Worm (Caenorhabditis elegans) whole organism, L3 larva: Measurements from ENCODE around the gene T08D10.4.

Experiments
- R02D3.7 ChIP-seq: fragments of 150-350 bp; optimal IDR thresholded peaks from 2 replicates; lab custom pipeline; 2014; ENCODE audit warnings: missing biosample characterization, missing genetic modification characterization
- ama-1 ChIP-seq: fragments of 150-350 bp; optimal IDR thresholded peaks from 2 replicates; lab custom pipeline; 2018
- ceh-16 ChIP-seq: sonication (generic microtip); optimal IDR thresholded peaks from 2 replicates; lab custom pipeline; 2017; ENCODE audit warnings: missing biosample characterization, missing genetic modification characterization
- ceh-28 ChIP-seq: fragments of 150-350 bp; optimal IDR thresholded peaks from 2 replicates; lab custom pipeline; 2014; ENCODE audit warnings: missing biosample characterization, missing genetic modification reagents, missing genetic modification characterization
- ceh-9 ChIP-seq: sonication (generic microtip); optimal IDR thresholded peaks from 2 replicates; lab custom pipeline; 2018; ENCODE audit warnings: missing biosample characterization, missing genetic modification characterization
- daf-12 ChIP-seq: fragments of 150-350 bp; optimal IDR thresholded peaks from 2 replicates; lab custom pipeline; 2014; ENCODE audit warnings: missing biosample characterization, missing genetic modification reagents, missing genetic modification characterization
- egl-5 ChIP-seq: fragments of 150-350 bp; optimal IDR thresholded peaks from 2 replicates; lab custom pipeline; 2017; ENCODE audit warnings: missing biosample characterization, missing genetic modification reagents, missing genetic modification characterization, inconsistent platforms
- elt-1 ChIP-seq: fragments of 150-350 bp; optimal IDR thresholded peaks from 2 replicates; lab custom pipeline; 2014; ENCODE audit warnings: missing biosample characterization, missing genetic modification characterization
- elt-2 ChIP-seq: sonication (generic microtip); optimal IDR thresholded peaks from 2 replicates; lab custom pipeline; 2016; ENCODE audit warnings: missing genetic modification reagents, mild to moderate bottlenecking, missing genetic modification characterization, missing compliant biosample characterization
- elt-3 ChIP-seq, 3 experiments: fragments of 150-350 bp in 1 of 3; sonication (generic microtip) in 2 of 3; optimal IDR thresholded peaks; 2 replicates in 2 of 3; 4 replicates in 1 of 3; lab custom pipeline; 2014 to 2017; ENCODE audit warnings: missing biosample characterization in 3 of 3, missing genetic modification characterization in 3 of 3
- fkh-10 ChIP-seq: sonication (generic microtip); optimal IDR thresholded peaks from 2 replicates; lab custom pipeline; 2017; ENCODE audit warnings: missing biosample characterization, missing genetic modification reagents, missing genetic modification characterization
- fkh-2 ChIP-seq: fragments of 150-350 bp; optimal IDR thresholded peaks from 2 replicates; lab custom pipeline; 2014; ENCODE audit warnings: missing biosample characterization, missing genetic modification reagents, missing genetic modification characterization
- fos-1 ChIP-seq: fragments of 150-350 bp; optimal IDR thresholded peaks from 2 replicates; lab custom pipeline; 2014; ENCODE audit warnings: missing biosample characterization, missing genetic modification characterization
- hmg-11 ChIP-seq: sonication (generic microtip); optimal IDR thresholded peaks from 2 replicates; lab custom pipeline; 2016; ENCODE audit warnings: missing genetic modification characterization, missing compliant biosample characterization
- jun-1 ChIP-seq: fragments of 150-350 bp; optimal IDR thresholded peaks from 2 replicates; lab custom pipeline; 2014; ENCODE audit warnings: missing biosample characterization, missing genetic modification reagents, missing genetic modification characterization
- lin-15B ChIP-seq: fragments of 150-350 bp; optimal IDR thresholded peaks from 2 replicates; lab custom pipeline; 2014; ENCODE audit warnings: missing biosample characterization, missing genetic modification characterization
- lin-39 ChIP-seq: fragments of 150-350 bp; optimal IDR thresholded peaks from 2 replicates; lab custom pipeline; 2018; ENCODE audit warnings: missing biosample characterization, missing genetic modification reagents, missing genetic modification characterization
- lsy-12 ChIP-seq: sonication (generic microtip); optimal IDR thresholded peaks from 2 replicates; lab custom pipeline; 2016; ENCODE audit warnings: mild to moderate bottlenecking, missing genetic modification characterization, missing compliant biosample characterization
- mml-1 ChIP-seq: fragments of 150-350 bp; sonication (generic microtip); optimal IDR thresholded peaks from 3 replicates; lab custom pipeline; 2014; ENCODE audit warnings: missing biosample characterization, missing genetic modification characterization
- nfya-1 ChIP-seq: sonication (generic microtip); optimal IDR thresholded peaks from 2 replicates; lab custom pipeline; 2017; ENCODE audit warnings: missing genetic modification characterization, mild to moderate bottlenecking, missing compliant biosample characterization, antibody characterized with exemption, moderate library complexity; ENCODE audit not compliant: insufficient read depth
- nhr-11 ChIP-seq: fragments of 150-350 bp; optimal IDR thresholded peaks from 2 replicates; lab custom pipeline; 2014; ENCODE audit warnings: missing biosample characterization, missing genetic modification characterization
- nhr-12 ChIP-seq: fragments of 150-350 bp; optimal IDR thresholded peaks from 2 replicates; lab custom pipeline; 2014; ENCODE audit warnings: missing biosample characterization, missing genetic modification characterization
- nhr-23 ChIP-seq: fragments of 150-350 bp; optimal IDR thresholded peaks from 2 replicates; lab custom pipeline; 2014; ENCODE audit warnings: missing biosample characterization, missing genetic modification reagents, missing genetic modification characterization
- nhr-28 ChIP-seq: fragments of 150-350 bp; optimal IDR thresholded peaks from 2 replicates; lab custom pipeline; 2014; ENCODE audit warnings: missing biosample characterization, missing genetic modification characterization
- nhr-43 ChIP-seq: sonication (generic microtip); optimal IDR thresholded peaks from 2 replicates; lab custom pipeline; 2016; ENCODE audit warnings: mild to moderate bottlenecking, missing genetic modification characterization, missing compliant biosample characterization; ENCODE audit not compliant: poor library complexity, severe bottlenecking
- nhr-76 ChIP-seq: fragments of 150-350 bp; sonication (generic microtip); optimal IDR thresholded peaks from 5 replicates; lab custom pipeline; 2014; ENCODE audit warnings: missing biosample characterization, missing genetic modification characterization
- pha-4 ChIP-seq: fragments of 150-350 bp; optimal IDR thresholded peaks from 2 replicates; lab custom pipeline; 2014; ENCODE audit warnings: missing biosample characterization, missing genetic modification reagents, missing genetic modification characterization
- pqm-1 ChIP-seq: fragments of 150-350 bp; optimal IDR thresholded peaks from 2 replicates; lab custom pipeline; 2017; ENCODE audit warnings: missing biosample characterization, missing genetic modification characterization, inconsistent platforms
- sea-2 ChIP-seq: fragments of 150-350 bp; sonication (generic microtip); optimal IDR thresholded peaks from 4 replicates; lab custom pipeline; 2014; ENCODE audit warnings: missing biosample characterization, missing genetic modification reagents, missing genetic modification characterization
- skn-1 ChIP-seq: fragments of 150-350 bp; optimal IDR thresholded peaks from 2 replicates; lab custom pipeline; 2014; ENCODE audit warnings: missing biosample characterization, missing genetic modification characterization
- tbx-2 ChIP-seq: sonication (generic microtip); optimal IDR thresholded peaks from 2 replicates; lab custom pipeline; 2016; ENCODE audit warnings: mild to moderate bottlenecking, missing genetic modification characterization, missing compliant biosample characterization
- unc-39 ChIP-seq: sonication (generic microtip); optimal IDR thresholded peaks from 4 replicates; lab custom pipeline; 2017; ENCODE audit warnings: missing biosample characterization, missing genetic modification characterization
- zag-1 ChIP-seq: fragments of 150-350 bp; optimal IDR thresholded peaks from 2 replicates; lab custom pipeline; 2014; ENCODE audit warnings: missing biosample characterization, missing genetic modification characterization
- ztf-11 ChIP-seq: fragments of 150-350 bp; optimal IDR thresholded peaks from 2 replicates; lab custom pipeline; 2014; ENCODE audit warnings: missing biosample characterization, missing genetic modification characterization
- ztf-4 ChIP-seq: fragments of 150-350 bp; optimal IDR thresholded peaks from 2 replicates; lab custom pipeline; 2014; ENCODE audit warnings: missing biosample characterization, missing genetic modification characterization

The T08D10.4 gene

ce11 chrX:11974629-11975085, 21.5 kb upstream of the T08D10.4 start, which contains the start of gene set-6 (continued):
- TF ChIP-seq ceh-16 (no peak), elt-1 (no peak), ztf-11 (tag; lab: Kevin White, UChicago) (no peak), nfya-1 (tag; lab: Kevin White, UChicago) (peak; percentile 56), elt-3 (tag; optimal IDR thresholded peaks at IDR 0.05; lab: Kevin White, UChicago) (no peak), fkh-10 (GFP tag; lab: Kevin White, UChicago) (no peak), elt-2 (tag; lab: Kevin White, UChicago) (no peak), lin-39 (tag; lab: Kevin White, UChicago) (no peak), nhr-76 (no peak), ceh-28 (tag; lab: Kevin White, UChicago) (peak; percentile 79), hmg-11 (peak; percentile 23), lin-15B (no peak), fos-1 (tag; lab: Kevin White, UChicago) (no peak), jun-1 (tag; lab: Kevin White, UChicago) (no peak), unc-39 (tag; lab: Kevin White, UChicago) (no peak), fkh-2 (tag; lab: Kevin White, UChicago) (no peak), egl-5 (tag; lab: Kevin White, UChicago) (no peak), nhr-12 (tag; lab: Kevin White, UChicago) (no peak)

- TF ChIP-seq nhr-23 (no peak), ama-1 (lab: Kevin White, UChicago) (peak; percentile 54)
Measured at ce11 chrX:11971323-11971722, 18.2 kb upstream of the T08D10.4 start.

ce11 chrX:11969554-11969953, 16.4 kb upstream of the T08D10.4 start:
- TF ChIP-seq pqm-1 (tag; lab: Kevin White, UChicago) (peak; percentile 37), elt-2 (tag; lab: Kevin White, UChicago) (peak; percentile 34), daf-12 (tag; lab: Kevin White, UChicago) (no peak)

ce11 chrX:11969085-11969484, 16.0 kb upstream of the T08D10.4 start:
- TF ChIP-seq ceh-9 (tag; lab: Kevin White, UChicago) (no peak), zag-1 (tag; lab: Kevin White, UChicago) (no peak), jun-1 (tag; lab: Kevin White, UChicago) (no peak), nhr-12 (tag; lab: Kevin White, UChicago) (no peak), pha-4 (tag; lab: Kevin White, UChicago) (no peak), mml-1 (tag; lab: Kevin White, UChicago) (no peak), elt-3 (tag; optimal IDR thresholded peaks at IDR 0.05; lab: Kevin White, UChicago) (no peak), nhr-43 (no peak), lsy-12 (tag; lab: Kevin White, UChicago) (no peak), nhr-28 (tag; lab: Kevin White, UChicago) (no peak)

ce11 chrX:11968024-11968598, 15.0 kb upstream of the T08D10.4 start:
- no peak for TF ChIP-seq nfya-1 (tag; lab: Kevin White, UChicago)
- no peak for TF ChIP-seq tbx-2
- TF ChIP-seq sea-2 (GFP tag; lab: Kevin White, UChicago): no peak
- TF ChIP-seq lin-15B: no peak
- no peak for TF ChIP-seq ztf-4
- peak; percentile 37 for TF ChIP-seq ama-1 (lab: Kevin White, UChicago)
- peak; percentile 17 for TF ChIP-seq pha-4 (tag; lab: Kevin White, UChicago)
- peak; percentile 52 for TF ChIP-seq pqm-1 (tag; lab: Kevin White, UChicago)
- no peak for TF ChIP-seq lsy-12 (tag; lab: Kevin White, UChicago)
- no peak for TF ChIP-seq R02D3.7 (tag; lab: Kevin White, UChicago)
- TF ChIP-seq nhr-11 (tag; lab: Kevin White, UChicago): no peak
- TF ChIP-seq ceh-28 (tag; lab: Kevin White, UChicago): no peak
- no peak for TF ChIP-seq mml-1 (tag; lab: Kevin White, UChicago)
- peak; percentile 91 for TF ChIP-seq elt-2 (tag; lab: Kevin White, UChicago)
- TF ChIP-seq nhr-43: peak; percentile 52
- TF ChIP-seq skn-1 (tag; lab: Kevin White, UChicago): no peak
- TF ChIP-seq jun-1 (tag; lab: Kevin White, UChicago): no peak
- no peak for TF ChIP-seq nhr-28 (tag; lab: Kevin White, UChicago)
- TF ChIP-seq, all 47 proteins: peak for 5
